Worm (Caenorhabditis elegans): ENCODE data around the gene F40G9.6.

F40G9.6 gene

DNA sequence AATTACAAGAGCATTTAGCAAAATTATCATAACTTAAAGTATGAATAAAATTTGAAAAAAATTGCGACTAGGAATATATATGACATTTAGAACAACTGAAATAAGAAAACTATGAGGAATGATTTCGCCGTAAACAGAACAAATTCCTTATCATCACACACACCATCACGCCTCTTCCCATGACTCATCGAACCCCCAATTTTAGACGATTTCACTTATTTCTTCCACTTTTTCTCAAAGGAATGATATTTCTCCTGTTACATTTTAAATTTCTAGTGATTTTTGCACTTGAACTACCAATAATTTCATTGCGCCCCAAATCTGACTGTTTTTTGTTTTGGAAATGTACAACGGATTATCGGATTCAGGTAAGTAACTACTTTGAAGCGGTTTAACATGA lies 22.7 kb upstream of the F40G9.6 start, which contains the start of the genes zig-13 and ver-1:
TSS of gene zig-13 (minus strand) at position 101 of the 400 bp plus-strand sequence.
TSS of gene ver-1 (plus strand) at position 180 of the 400 bp plus-strand sequence.
- no peak for TF ChIP-seq nhr-77 (tag; optimal IDR thresholded peaks at IDR 0.05)
- TF ChIP-seq mdl-1 (tag; optimal IDR thresholded peaks at IDR 0.05), result no peak
- TF ChIP-seq nhr-25 (tag; optimal IDR thresholded peaks at IDR 0.05), result no peak

DNA sequence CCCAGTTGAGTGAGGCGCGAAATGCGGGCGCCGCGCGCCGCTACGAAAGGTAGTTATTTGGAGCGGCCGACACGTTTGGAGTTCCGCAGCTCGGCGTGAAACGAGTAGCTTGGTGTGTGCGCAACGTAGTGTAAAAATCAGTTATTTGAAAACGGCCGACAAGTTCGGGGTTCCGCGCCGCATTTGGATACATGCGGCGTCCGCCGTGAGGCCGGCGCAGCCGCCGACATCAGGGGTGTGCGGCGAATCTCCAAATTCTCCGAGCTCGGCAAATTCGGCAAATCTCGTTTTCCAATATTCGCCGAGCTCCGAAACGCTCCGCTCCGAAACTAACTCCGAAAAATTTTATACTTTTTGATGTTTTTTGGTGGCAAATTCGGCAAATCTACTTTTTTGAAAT lies 21.4 kb upstream of the F40G9.6 start:
- TF ChIP-seq jun-1 (tag; optimal IDR thresholded peaks at IDR 0.05) (no peak), ztf-4 (tag; optimal IDR thresholded peaks at IDR 0.05) (no peak), elt-2 (tag; optimal IDR thresholded peaks at IDR 0.05) (no peak), mdl-1 (tag; optimal IDR thresholded peaks at IDR 0.05) (no peak), ceh-28 (tag; optimal IDR thresholded peaks at IDR 0.05) (no peak), lsy-12 (tag; optimal IDR thresholded peaks at IDR 0.05) (no peak), nhr-12 (tag; optimal IDR thresholded peaks at IDR 0.05) (no peak), sea-2 (GFP tag; optimal IDR thresholded peaks at IDR 0.05) (no peak), nhr-76 (tag; optimal IDR thresholded peaks at IDR 0.05) (no peak), egl-5 (tag; optimal IDR thresholded peaks at IDR 0.05) (no peak), hmg-11 (tag; optimal IDR thresholded peaks at IDR 0.05) (no peak)

DNA sequence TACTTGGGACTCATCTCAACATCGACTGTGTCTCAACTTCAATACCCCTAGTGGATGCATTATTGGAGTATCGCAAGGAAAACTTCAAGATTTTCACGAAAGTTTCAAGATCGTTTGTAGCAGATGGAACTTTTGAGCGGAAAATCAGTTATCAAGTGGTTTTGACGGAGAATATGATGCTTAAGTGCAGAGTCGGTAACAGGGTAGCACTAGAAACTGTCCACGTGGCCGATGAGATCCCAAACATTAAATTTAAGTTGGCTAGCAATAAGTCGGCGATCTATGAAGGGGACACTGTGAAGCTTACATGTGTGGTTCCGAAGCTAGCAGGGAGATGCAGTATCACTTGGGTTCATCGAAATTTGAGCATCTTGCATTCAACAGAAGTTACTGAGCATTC lies 20.2 kb upstream of the F40G9.6 start:
- TF ChIP-seq egl-5 (tag; optimal IDR thresholded peaks at IDR 0.05), result no peak
- TF ChIP-seq pha-4 (tag; optimal IDR thresholded peaks at IDR 0.05), result no peak
- no peak for TF ChIP-seq lin-39 (tag; optimal IDR thresholded peaks at IDR 0.05)
- TF ChIP-seq skn-1 (tag; optimal IDR thresholded peaks at IDR 0.05), result no peak
- TF ChIP-seq nhr-28 (tag; optimal IDR thresholded peaks at IDR 0.05), result no peak
- no peak for TF ChIP-seq elt-3 (tag; optimal IDR thresholded peaks at IDR 0.05)
- TF ChIP-seq nhr-67 (tag; optimal IDR thresholded peaks at IDR 0.05), result no peak
- TF ChIP-seq tbx-2 (tag; optimal IDR thresholded peaks at IDR 0.05), result no peak
- TF ChIP-seq nfya-1 (tag; optimal IDR thresholded peaks at IDR 0.05; ENCODE audit: insufficient read depth), result no peak
- TF ChIP-seq nhr-11 (tag; optimal IDR thresholded peaks at IDR 0.05), result no peak
- no peak for TF ChIP-seq ztf-4 (tag; optimal IDR thresholded peaks at IDR 0.05)
- TF ChIP-seq unc-39 (tag; optimal IDR thresholded peaks at IDR 0.05), result no peak
- no peak for TF ChIP-seq ceh-82 (tag; optimal IDR thresholded peaks at IDR 0.05)
- TF ChIP-seq lin-15B (tag; optimal IDR thresholded peaks at IDR 0.05), result no peak
- no peak for TF ChIP-seq zag-1 (tag; optimal IDR thresholded peaks at IDR 0.05)
- no peak for TF ChIP-seq sea-2 (GFP tag; optimal IDR thresholded peaks at IDR 0.05)
- no peak for TF ChIP-seq nhr-77 (tag; optimal IDR thresholded peaks at IDR 0.05)
- TF ChIP-seq nhr-25 (tag; optimal IDR thresholded peaks at IDR 0.05), result no peak
- no peak for TF ChIP-seq pqm-1 (tag; optimal IDR thresholded peaks at IDR 0.05)
- TF ChIP-seq ceh-28 (tag; optimal IDR thresholded peaks at IDR 0.05), result no peak

DNA sequence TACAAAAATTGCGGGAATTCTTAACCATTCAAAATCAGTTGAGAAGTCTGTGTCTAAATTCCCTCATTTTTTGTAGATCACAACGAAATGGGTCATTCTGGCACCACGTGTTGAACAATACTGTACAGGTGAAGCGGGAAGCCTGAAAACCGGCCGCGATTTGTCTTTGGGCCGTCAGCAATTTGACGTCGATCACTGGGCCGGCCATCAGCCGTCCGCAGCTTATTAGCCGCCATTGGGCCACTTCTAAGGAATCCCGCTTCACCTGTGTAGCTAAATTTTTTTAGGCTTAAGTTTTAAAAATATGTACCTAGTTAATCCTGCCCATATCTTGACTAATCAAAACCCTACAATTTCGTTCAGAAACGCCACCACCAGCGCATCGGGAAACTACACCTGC lies 19.7 kb upstream of the F40G9.6 start:
- TF ChIP-seq R02D3.7 (tag; optimal IDR thresholded peaks at IDR 0.05) (no peak), elt-1 (tag; optimal IDR thresholded peaks at IDR 0.05) (no peak), nhr-23 (tag; optimal IDR thresholded peaks at IDR 0.05) (no peak), nhr-43 (tag; optimal IDR thresholded peaks at IDR 0.05; ENCODE audit: poor library complexity, severe bottlenecking) (no peak), egl-27 (tag; optimal IDR thresholded peaks at IDR 0.05) (no peak), nhr-237 (tag; optimal IDR thresholded peaks at IDR 0.05) (no peak)

DNA sequence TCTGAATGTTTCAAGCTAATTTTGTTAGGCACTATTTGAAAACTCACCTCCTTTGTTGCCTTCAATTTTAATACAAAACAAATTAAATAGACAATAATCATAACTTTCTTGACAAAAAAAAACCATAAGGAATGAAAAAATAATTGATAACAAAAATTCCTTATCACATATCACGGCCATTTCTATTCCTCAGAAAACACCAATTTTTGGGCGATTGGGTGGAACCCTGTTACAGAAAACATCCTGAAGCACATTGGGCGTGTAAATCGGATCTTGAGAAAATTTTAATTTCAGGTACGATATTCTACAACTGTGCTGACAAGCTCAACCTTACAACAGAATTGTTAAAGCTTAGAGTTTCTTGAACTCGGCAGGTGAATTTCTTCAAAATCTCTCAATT lies 14.6 kb upstream of the F40G9.6 start, which contains the start of gene F40G9.8:
TSS of gene F40G9.8 (minus strand) at position 101 of the 400 bp plus-strand sequence.
- TF ChIP-seq lsy-12 (tag; optimal IDR thresholded peaks at IDR 0.05), result no peak
- no peak for TF ChIP-seq nhr-43 (tag; optimal IDR thresholded peaks at IDR 0.05; ENCODE audit: poor library complexity, severe bottlenecking)
- TF ChIP-seq ztf-4 (tag; optimal IDR thresholded peaks at IDR 0.05), result no peak
- no peak for TF ChIP-seq fkh-10 (GFP tag; optimal IDR thresholded peaks at IDR 0.05)
- no peak for TF ChIP-seq nhr-25 (tag; optimal IDR thresholded peaks at IDR 0.05)
- no peak for TF ChIP-seq ceh-82 (tag; optimal IDR thresholded peaks at IDR 0.05)
- TF ChIP-seq nfya-1 (tag; optimal IDR thresholded peaks at IDR 0.05; ENCODE audit: insufficient read depth), result no peak
- no peak for TF ChIP-seq lin-15B (tag; optimal IDR thresholded peaks at IDR 0.05)
- TF ChIP-seq unc-62 (GFP tag; optimal IDR thresholded peaks at IDR 0.05), result no peak
